Fruit fly (Drosophila melanogaster) whole organism, embryonic: Measurements from ENCODE around the gene CG15221.

Source experiments
- Awh ChIP-seq: fragments of 200-800 bp; sonication (Bioruptor generic); IDR thresholded peaks from 2 replicates; pipeline ENCODE4, ENCODE4 v1.3.6; 2022; ENCODE audit warnings: missing biosample characterization, missing genetic modification characterization
- BtbVII ChIP-seq: fragments of 200-800 bp; sonication (Bioruptor generic); optimal IDR thresholded peaks from 3 replicates; lab custom pipeline; 2017; ENCODE audit warnings: missing biosample characterization, mild to moderate bottlenecking, missing genetic modification characterization
- CG1024 ChIP-seq: fragments of 200-800 bp; sonication (Bioruptor generic); IDR thresholded peaks from 2 replicates; pipeline ENCODE4 v1.3.6; 2022; ENCODE audit warnings: missing biosample characterization, missing genetic modification characterization
- CG11504 ChIP-seq: fragments of 200-800 bp; sonication (Bioruptor generic); optimal IDR thresholded peaks from 3 replicates; lab custom pipeline; 2019; ENCODE audit warnings: missing biosample characterization, mild to moderate bottlenecking, missing genetic modification characterization, moderate library complexity
- CG15011 ChIP-seq: fragments of 200-800 bp; sonication (Bioruptor generic); optimal IDR thresholded peaks from 3 replicates; lab custom pipeline; 2018; ENCODE audit warnings: missing biosample characterization, mild to moderate bottlenecking, missing genetic modification characterization
- CG16813 ChIP-seq: fragments of 200-800 bp; sonication (Bioruptor generic); IDR thresholded peaks from 3 replicates; pipeline ENCODE4 v1.3.6; 2022; ENCODE audit warnings: missing biosample characterization, missing genetic modification characterization; ENCODE audit not compliant: partially characterized antibody
- CG18011 ChIP-seq: fragments of 200-800 bp; sonication (Bioruptor generic); optimal IDR thresholded peaks from 2 replicates; lab custom pipeline; 2017; ENCODE audit warnings: missing biosample characterization, missing genetic modification characterization, mild to moderate bottlenecking, moderate library complexity, missing genotype
- CG18262 ChIP-seq: fragments of 200-800 bp; optimal IDR thresholded peaks from 3 replicates; lab custom pipeline; 2019; ENCODE audit warnings: missing biosample characterization, mild to moderate bottlenecking, missing genetic modification characterization, moderate library complexity
- CG1832 ChIP-seq: fragments of 200-800 bp; sonication (Bioruptor generic); optimal IDR thresholded peaks from 2 replicates; lab custom pipeline; 2017; ENCODE audit warnings: missing biosample characterization, mild to moderate bottlenecking, missing genetic modification characterization, inconsistent platforms
- CG30020 ChIP-seq: fragments of 200-800 bp; optimal IDR thresholded peaks from 2 replicates; lab custom pipeline; 2019; ENCODE audit warnings: missing biosample characterization, mild to moderate bottlenecking, missing genetic modification characterization, moderate library complexity
- CG30403 ChIP-seq: fragments of 200-800 bp; sonication (Bioruptor generic); optimal IDR thresholded peaks from 3 replicates; lab custom pipeline; 2016; ENCODE audit warnings: missing biosample characterization, missing genetic modification characterization
- CG31388 ChIP-seq: fragments of 200-800 bp; sonication (Bioruptor generic); optimal IDR thresholded peaks from 2 replicates; lab custom pipeline; 2016; ENCODE audit warnings: missing biosample characterization, missing genetic modification characterization
- CG6654 ChIP-seq: fragments of 200-800 bp; sonication (Bioruptor generic); optimal IDR thresholded peaks from 2 replicates; lab custom pipeline; 2017; ENCODE audit warnings: missing biosample characterization, mild to moderate bottlenecking, missing genetic modification characterization
- CG6683 ChIP-seq: fragments of 200-800 bp; sonication (Bioruptor generic); optimal IDR thresholded peaks from 2 replicates; lab custom pipeline; 2017; ENCODE audit warnings: missing biosample characterization, mild to moderate bottlenecking, missing genetic modification characterization, missing genetic modification reagents
- CG8281 ChIP-seq: fragments of 200-800 bp; sonication (Bioruptor generic); optimal IDR thresholded peaks from 2 replicates; lab custom pipeline; 2018; ENCODE audit warnings: missing biosample characterization, mild to moderate bottlenecking, missing genetic modification characterization, moderate library complexity
- CkIIα-i1 ChIP-seq: fragments of 200-800 bp; sonication (Bioruptor generic); IDR thresholded peaks from 2 replicates; pipeline ENCODE4 v1.3.6; 2022; ENCODE audit warnings: missing biosample characterization, missing genetic modification characterization
- Gsc ChIP-seq: fragments of 200-800 bp; sonication (Bioruptor generic); IDR thresholded peaks from 2 replicates; pipeline ENCODE4 v1.3.6; 2022; ENCODE audit warnings: missing biosample characterization, missing genetic modification characterization
- H15 ChIP-seq: fragments of 200-800 bp; sonication (Bioruptor generic); IDR thresholded peaks from 3 replicates; pipeline ENCODE4 v1.3.6; 2022; ENCODE audit warnings: missing biosample characterization, missing genetic modification characterization
- Hand ChIP-seq: fragments of 200-800 bp; sonication (Bioruptor generic); optimal IDR thresholded peaks from 2 replicates; lab custom pipeline; 2017; ENCODE audit warnings: mild to moderate bottlenecking, missing biosample characterization, missing genetic modification reagents, missing genetic modification characterization
- HmgZ ChIP-seq: fragments of 200-800 bp; sonication (Bioruptor generic); optimal IDR thresholded peaks from 2 replicates; lab custom pipeline; 2018; ENCODE audit warnings: missing biosample characterization, mild to moderate bottlenecking, missing genetic modification characterization
- MBD-R2 ChIP-seq: fragments of 200-800 bp; sonication (Bioruptor generic); IDR thresholded peaks from 2 replicates; pipeline ENCODE4 v1.3.6; 2022; ENCODE audit warnings: missing biosample characterization, missing genetic modification characterization
- NC2β ChIP-seq: fragments of 200-800 bp; sonication (Bioruptor generic); optimal IDR thresholded peaks from 2 replicates; lab custom pipeline; 2016; ENCODE audit warnings: missing biosample characterization, missing genetic modification characterization
- Neu2 ChIP-seq: fragments of 200-800 bp; sonication (Bioruptor generic); optimal IDR thresholded peaks from 3 replicates; lab custom pipeline; 2016; ENCODE audit warnings: missing biosample characterization, missing genetic modification characterization, borderline replicate concordance
- PHDP ChIP-seq: fragments of 200-800 bp; sonication (Bioruptor generic); optimal IDR thresholded peaks from 3 replicates; lab custom pipeline; 2018; ENCODE audit warnings: missing biosample characterization, mild to moderate bottlenecking, missing genetic modification characterization, moderate library complexity
- Sox100B ChIP-seq: fragments of 200-800 bp; sonication (Bioruptor generic); optimal IDR thresholded peaks from 3 replicates; lab custom pipeline; 2018; ENCODE audit warnings: missing biosample characterization, mild to moderate bottlenecking, missing genetic modification characterization
- Usf ChIP-seq: fragments of 200-800 bp; sonication (Bioruptor generic); optimal IDR thresholded peaks from 2 replicates; lab custom pipeline; 2017; ENCODE audit warnings: missing genotype, missing biosample characterization, missing genetic modification characterization
- Vsx1 ChIP-seq: fragments of 200-800 bp; sonication (Bioruptor generic); optimal IDR thresholded peaks from 2 replicates; lab custom pipeline; 2017; ENCODE audit warnings: missing biosample characterization, mild to moderate bottlenecking, missing genetic modification characterization, missing genetic modification reagents
- YL-1 ChIP-seq: fragments of 200-800 bp; sonication (Bioruptor generic); optimal IDR thresholded peaks from 3 replicates; lab custom pipeline; 2017; ENCODE audit warnings: missing biosample characterization, mild to moderate bottlenecking, missing genetic modification characterization
- abd-A ChIP-seq: fragments of 200-800 bp; sonication (Bioruptor generic); optimal IDR thresholded peaks from 3 replicates; lab custom pipeline; 2019; ENCODE audit warnings: missing biosample characterization, mild to moderate bottlenecking, missing genetic modification characterization, moderate library complexity
- ac ChIP-seq: fragments of 200-800 bp; sonication (Bioruptor generic); optimal IDR thresholded peaks from 3 replicates; lab custom pipeline; 2017; ENCODE audit warnings: missing biosample characterization, mild to moderate bottlenecking, missing genetic modification characterization
- bbx ChIP-seq: fragments of 200-800 bp; sonication (Bioruptor generic); IDR thresholded peaks from 2 replicates; pipeline ENCODE4 v1.3.6; 2022; ENCODE audit warnings: missing biosample characterization, missing genetic modification characterization; ENCODE audit not compliant: partially characterized antibody
- bcd ChIP-seq: fragments of 200-800 bp; sonication (Bioruptor generic); optimal IDR thresholded peaks from 2 replicates; lab custom pipeline; 2017; ENCODE audit warnings: missing biosample characterization, mild to moderate bottlenecking, missing genetic modification characterization
- bigmax ChIP-seq: fragments of 200-800 bp; sonication (Bioruptor generic); optimal IDR thresholded peaks from 2 replicates; lab custom pipeline; 2018; ENCODE audit warnings: missing biosample characterization, mild to moderate bottlenecking, missing genetic modification characterization
- chn ChIP-seq: fragments of 200-800 bp; sonication (Bioruptor generic); optimal IDR thresholded peaks from 2 replicates; lab custom pipeline; 2016; ENCODE audit warnings: missing biosample characterization, missing genetic modification characterization
- corto ChIP-seq: fragments of 200-800 bp; sonication (Bioruptor generic); optimal IDR thresholded peaks from 2 replicates; lab custom pipeline; 2016; ENCODE audit warnings: missing biosample characterization, mild to moderate bottlenecking, missing genetic modification characterization, moderate library complexity
- cwo ChIP-seq: fragments of 200-800 bp; sonication (Bioruptor generic); optimal IDR thresholded peaks from 3 replicates; lab custom pipeline; 2017; ENCODE audit warnings: missing biosample characterization, missing genetic modification characterization, mild to moderate bottlenecking, moderate library complexity, missing genetic modification reagents
- da ChIP-seq: fragments of 200-800 bp; sonication (Bioruptor generic); optimal IDR thresholded peaks from 2 replicates; lab custom pipeline; 2016; ENCODE audit warnings: missing biosample characterization, missing genetic modification characterization
- dpn ChIP-seq, 2 experiments: fragments of 200-800 bp; sonication (Bioruptor generic); optimal IDR thresholded peaks; 3 replicates each; lab custom pipeline; 2016; ENCODE audit warnings: missing biosample characterization in 2 of 2, missing genetic modification characterization in 2 of 2
- fd102C ChIP-seq: fragments of 200-800 bp; sonication (Bioruptor generic); optimal IDR thresholded peaks from 2 replicates; lab custom pipeline; 2018; ENCODE audit warnings: missing biosample characterization, mild to moderate bottlenecking, missing genetic modification characterization, moderate library complexity
- fd96Cb ChIP-seq: fragments of 200-800 bp; sonication (Bioruptor generic); optimal IDR thresholded peaks from 2 replicates; lab custom pipeline; 2018; ENCODE audit warnings: missing biosample characterization, mild to moderate bottlenecking, missing genetic modification characterization, moderate library complexity
- gt ChIP-seq: fragments of 200-800 bp; sonication (Bioruptor generic); IDR thresholded peaks from 2 replicates; pipeline ENCODE4 v1.3.6; 2022; ENCODE audit warnings: missing biosample characterization, missing genetic modification characterization
- ind ChIP-seq: fragments of 200-800 bp; sonication (Bioruptor generic); optimal IDR thresholded peaks from 3 replicates; lab custom pipeline; 2016; ENCODE audit warnings: missing biosample characterization, missing genetic modification characterization
- kah ChIP-seq: fragments of 200-800 bp; sonication (Bioruptor generic); optimal IDR thresholded peaks from 2 replicates; lab custom pipeline; 2018; ENCODE audit warnings: missing biosample characterization, mild to moderate bottlenecking, missing genetic modification characterization
- knrl ChIP-seq: fragments of 200-800 bp; sonication (Bioruptor generic); IDR thresholded peaks from 3 replicates; pipeline ENCODE4 v1.3.6; 2022; ENCODE audit warnings: missing biosample characterization, missing genetic modification characterization; ENCODE audit not compliant: partially characterized antibody
- lilli ChIP-seq: fragments of 200-800 bp; sonication (Bioruptor generic); optimal IDR thresholded peaks from 3 replicates; lab custom pipeline; 2016; ENCODE audit warnings: missing biosample characterization, missing genetic modification characterization
- phol ChIP-seq: fragments of 200-800 bp; sonication (Bioruptor generic); optimal IDR thresholded peaks from 3 replicates; lab custom pipeline; 2018; ENCODE audit warnings: missing biosample characterization, mild to moderate bottlenecking, missing genetic modification characterization, moderate library complexity
- pros ChIP-seq: fragments of 200-800 bp; sonication (Bioruptor generic); optimal IDR thresholded peaks from 3 replicates; lab custom pipeline; 2019; ENCODE audit warnings: missing biosample characterization, mild to moderate bottlenecking, missing genetic modification characterization, moderate library complexity
- sim ChIP-seq: fragments of 200-800 bp; sonication (Bioruptor generic); IDR thresholded peaks from 2 replicates; pipeline ENCODE4 v1.3.6; 2022; ENCODE audit warnings: missing biosample characterization, missing genetic modification characterization
- vnd ChIP-seq: fragments of 200-800 bp; sonication (Bioruptor generic); IDR thresholded peaks from 3 replicates; pipeline ENCODE4 v1.3.6; 2022; ENCODE audit warnings: missing biosample characterization, missing genetic modification characterization; ENCODE audit not compliant: partially characterized antibody

The CG15221 gene

dm6 chrX:11678539-11679040, 45.5 kb upstream of the CG15221 start, which contains the start of the genes Vlet and bif (continued):
- TF ChIP-seq kah (GFP tag; lab: Kevin White, UChicago) = no peak
- TF ChIP-seq gt (GFP tag; lab: Robert Waterston, UW) = 0 out of 2 replicates have a peak, but pooled peaks have one; percentile 31
- peak; percentile 75 for TF ChIP-seq Sox100B
- TF ChIP-seq CG16813 (GFP tag; lab: Robert Waterston, UW) = peak; percentile 68
- TF ChIP-seq pros = no peak
- peak; percentile 74 for TF ChIP-seq ind (GFP tag; lab: Kevin White, UChicago)
- no peak for TF ChIP-seq abd-A
- TF ChIP-seq CG15011 (GFP tag; lab: Kevin White, UChicago) = peak; percentile 23
- peak; percentile 35 for TF ChIP-seq CG6654 (GFP tag; lab: Kevin White, UChicago)
- TF ChIP-seq CG18262 (tag; lab: Kevin White, UChicago) = peak; percentile 70
- TF ChIP-seq CG18011 (GFP tag; lab: Kevin White, UChicago) = no peak
- no peak for TF ChIP-seq da (GFP tag; lab: Kevin White, UChicago)
- TF ChIP-seq HmgZ (tag; lab: Kevin White, UChicago) = peak; percentile 31
- TF ChIP-seq CkIIα-i1 = no peak
- no peak for TF ChIP-seq Awh (GFP tag; lab: Robert Waterston, UW)
- TF ChIP-seq vnd = peak; percentile 59; the same call in 2 of the 3 replicates
- TF ChIP-seq fd96Cb (tag; lab: Kevin White, UChicago) = peak; percentile 52
- no peak for TF ChIP-seq fd102C (GFP tag; lab: Kevin White, UChicago)
- TF ChIP-seq chn (GFP tag; lab: Kevin White, UChicago) = peak; percentile 43
- no peak for TF ChIP-seq Vsx1 (GFP tag; lab: Kevin White, UChicago)
- TF ChIP-seq H15 (GFP tag; lab: Robert Waterston, UW) = no peak; the same call in 2 of the 3 replicates
- peak; percentile 2 for TF ChIP-seq NC2β
- TF ChIP-seq YL-1 (GFP tag; lab: Kevin White, UChicago) = no peak
- peak; percentile 76 for TF ChIP-seq CG30403 (GFP tag; lab: Kevin White, UChicago)
- TF ChIP-seq Gsc (GFP tag; lab: Robert Waterston, UW) = no peak
- peak; percentile 58 for TF ChIP-seq BtbVII
- TF ChIP-seq bigmax = no peak
- no peak for TF ChIP-seq CG1832 (GFP tag; lab: Kevin White, UChicago)
- peak; percentile 44 for TF ChIP-seq cwo (GFP tag; lab: Kevin White, UChicago)
- TF ChIP-seq PHDP (tag; lab: Kevin White, UChicago) = peak; percentile 60
- peak; percentile 78 for TF ChIP-seq phol (tag; lab: Kevin White, UChicago)
- TF ChIP-seq lilli (GFP tag; lab: Kevin White, UChicago) = peak; percentile 60
- no peak for TF ChIP-seq Hand (GFP tag; lab: Kevin White, UChicago)
- TF ChIP-seq MBD-R2 (GFP tag; lab: Robert Waterston, UW) = peak; percentile 48
- TF ChIP-seq Neu2 (GFP tag; lab: Kevin White, UChicago) = no peak
- peak; percentile 50; the same call in 2 of the 3 replicates for TF ChIP-seq knrl (GFP tag; lab: Robert Waterston, UW)
- TF ChIP-seq dpn (GFP tag; optimal IDR thresholded peaks at IDR 0.05; lab: Kevin White, UChicago) = peak; percentile 37 to 60
- peak; percentile 31 for TF ChIP-seq CG8281 (tag; lab: Kevin White, UChicago)
- peak; percentile 16 for TF ChIP-seq CG31388 (GFP tag; lab: Kevin White, UChicago)
- TF ChIP-seq bcd (GFP tag; lab: Kevin White, UChicago) = peak; percentile 65
- no peak for TF ChIP-seq CG1024 (GFP tag; lab: Robert Waterston, UW)
- TF ChIP-seq sim (GFP tag; lab: Robert Waterston, UW) = no peak
- no peak for TF ChIP-seq CG6683 (GFP tag; lab: Kevin White, UChicago)
- TF ChIP-seq corto (GFP tag; lab: Kevin White, UChicago) = no peak
- TF ChIP-seq bbx (GFP tag; lab: Robert Waterston, UW) = peak; percentile 55
- TF ChIP-seq ac (GFP tag; lab: Kevin White, UChicago) = no peak
- TF ChIP-seq Usf (GFP tag; lab: Kevin White, UChicago) = no peak
- TF ChIP-seq CG30020 (tag; lab: Kevin White, UChicago) = peak; percentile 47
- TF ChIP-seq CG11504 = no peak
